Fruit fly (Drosophila melanogaster) whole organism, embryonic: ENCODE measurements around the gene CG9628.
A peak's percentile ranks its signal among the peaks of the same experiment; 100 is the strongest.

Experiments
- Blimp-1 ChIP-seq: fragments of 200-800 bp; sonication (Bioruptor generic); optimal IDR thresholded peaks from 3 replicates; lab custom pipeline; 2018; ENCODE audit warnings: missing biosample characterization, missing genetic modification characterization, mild to moderate bottlenecking, moderate library complexity, missing genetic modification reagents
- CG10147 ChIP-seq: fragments of 200-800 bp; sonication (Bioruptor generic); optimal IDR thresholded peaks from 2 replicates; lab custom pipeline; 2019; ENCODE audit warnings: missing biosample characterization, mild to moderate bottlenecking, missing genetic modification characterization, moderate library complexity
- CG10959 ChIP-seq: fragments of 200-800 bp; sonication (Bioruptor generic); IDR thresholded peaks from 2 replicates; pipeline ENCODE4 v1.3.6; 2022; ENCODE audit warnings: missing biosample characterization, missing genetic modification characterization
- CG1233 ChIP-seq: fragments of 200-800 bp; sonication (Bioruptor generic); optimal IDR thresholded peaks from 4 replicates; lab custom pipeline; 2018; ENCODE audit warnings: missing biosample characterization, mild to moderate bottlenecking, missing genetic modification characterization
- CG13296 ChIP-seq: fragments of 200-800 bp; sonication (Bioruptor generic); optimal IDR thresholded peaks from 3 replicates; lab custom pipeline; 2018; ENCODE audit warnings: missing biosample characterization, mild to moderate bottlenecking, missing genetic modification characterization
- CG17328 ChIP-seq: fragments of 200-800 bp; sonication (Bioruptor generic); IDR thresholded peaks from 2 replicates; pipeline ENCODE4 v1.3.6; 2022; ENCODE audit warnings: missing biosample characterization, missing genetic modification characterization
- CG31365 ChIP-seq: fragments of 200-800 bp; sonication (Bioruptor generic); optimal IDR thresholded peaks from 2 replicates; lab custom pipeline; 2018; ENCODE audit warnings: missing biosample characterization, mild to moderate bottlenecking, missing genetic modification characterization
- CG31441 ChIP-seq: fragments of 200-800 bp; sonication (Bioruptor generic); IDR thresholded peaks from 2 replicates; pipeline ENCODE4 v1.3.6; 2022; ENCODE audit warnings: missing biosample characterization, missing genetic modification characterization
- CG4328 ChIP-seq: fragments of 200-800 bp; sonication (Bioruptor generic); optimal IDR thresholded peaks from 3 replicates; lab custom pipeline; 2017; ENCODE audit warnings: missing biosample characterization, missing genetic modification reagents, missing genetic modification characterization
- CG4707 ChIP-seq: fragments of 200-800 bp; sonication (Bioruptor generic); optimal IDR thresholded peaks from 2 replicates; lab custom pipeline; 2018; ENCODE audit warnings: missing biosample characterization, mild to moderate bottlenecking, missing genetic modification characterization, moderate library complexity
- CG7839 ChIP-seq: fragments of 200-800 bp; sonication (Bioruptor generic); optimal IDR thresholded peaks from 3 replicates; lab custom pipeline; 2018; ENCODE audit warnings: missing biosample characterization, mild to moderate bottlenecking, missing genetic modification characterization, moderate library complexity
- CG8359 ChIP-seq: fragments of 200-800 bp; sonication (Bioruptor generic); optimal IDR thresholded peaks from 2 replicates; lab custom pipeline; 2017; ENCODE audit warnings: missing biosample characterization, mild to moderate bottlenecking, missing genetic modification characterization, borderline replicate concordance
- CG9727 ChIP-seq: fragments of 200-800 bp; sonication (Bioruptor generic); optimal IDR thresholded peaks from 3 replicates; lab custom pipeline; 2017; ENCODE audit warnings: missing biosample characterization, mild to moderate bottlenecking, missing genetic modification characterization
- CG9797 ChIP-seq: fragments of 200-800 bp; sonication (Bioruptor generic); optimal IDR thresholded peaks from 3 replicates; lab custom pipeline; 2018; ENCODE audit warnings: missing biosample characterization, mild to moderate bottlenecking, missing genetic modification characterization
- CG9876 ChIP-seq: fragments of 200-800 bp; sonication (Bioruptor generic); optimal IDR thresholded peaks from 2 replicates; lab custom pipeline; 2016; ENCODE audit warnings: missing biosample characterization, missing genetic modification characterization
- Dip2 ChIP-seq: fragments of 200-800 bp; sonication (Bioruptor generic); IDR thresholded peaks from 2 replicates; pipeline ENCODE4 v1.3.6; 2022; ENCODE audit warnings: missing biosample characterization, missing genetic modification characterization
- Dip3 ChIP-seq: fragments of 200-800 bp; sonication (Bioruptor generic); optimal IDR thresholded peaks from 3 replicates; lab custom pipeline; 2016; ENCODE audit warnings: missing biosample characterization, missing genetic modification characterization
- Dp ChIP-seq: fragments of 200-800 bp; sonication (Bioruptor generic); optimal IDR thresholded peaks from 2 replicates; lab custom pipeline; 2018; ENCODE audit warnings: missing biosample characterization, mild to moderate bottlenecking, missing genetic modification characterization, moderate library complexity
- Gsc ChIP-seq: fragments of 200-800 bp; sonication (Bioruptor generic); IDR thresholded peaks from 2 replicates; pipeline ENCODE4 v1.3.6; 2022; ENCODE audit warnings: missing biosample characterization, missing genetic modification characterization
- H15 ChIP-seq: fragments of 200-800 bp; sonication (Bioruptor generic); IDR thresholded peaks from 3 replicates; pipeline ENCODE4 v1.3.6; 2022; ENCODE audit warnings: missing biosample characterization, missing genetic modification characterization
- H2.0 ChIP-seq: fragments of 200-800 bp; sonication (Bioruptor generic); IDR thresholded peaks from 2 replicates; pipeline ENCODE4 v1.3.6; 2022; ENCODE audit warnings: missing biosample characterization, missing genetic modification characterization
- Hr39 ChIP-seq: fragments of >200 bp; optimal IDR thresholded peaks from 2 replicates; lab custom pipeline; 2017
- Neu2 ChIP-seq: fragments of 200-800 bp; sonication (Bioruptor generic); optimal IDR thresholded peaks from 3 replicates; lab custom pipeline; 2016; ENCODE audit warnings: missing biosample characterization, missing genetic modification characterization, borderline replicate concordance
- Rx ChIP-seq: fragments of 200-800 bp; sonication (Bioruptor generic); IDR thresholded peaks from 2 replicates; pipeline ENCODE4 v1.3.6; 2022; ENCODE audit warnings: missing biosample characterization, missing genetic modification characterization
- Side ChIP-seq: fragments of 200-800 bp; sonication (Bioruptor generic); optimal IDR thresholded peaks from 2 replicates; lab custom pipeline; 2016; ENCODE audit warnings: missing biosample characterization, missing genetic modification characterization
- Sox102F ChIP-seq: fragments of 200-800 bp; sonication (Bioruptor generic); optimal IDR thresholded peaks from 2 replicates; lab custom pipeline; 2018; ENCODE audit warnings: missing biosample characterization, mild to moderate bottlenecking, missing genetic modification characterization, moderate library complexity
- Vsx1 ChIP-seq: fragments of 200-800 bp; sonication (Bioruptor generic); optimal IDR thresholded peaks from 2 replicates; lab custom pipeline; 2017; ENCODE audit warnings: missing biosample characterization, mild to moderate bottlenecking, missing genetic modification characterization, missing genetic modification reagents
- ase ChIP-seq: fragments of 200-800 bp; sonication (Bioruptor generic); IDR thresholded peaks from 3 replicates; pipeline ENCODE4 v1.3.6; 2022; ENCODE audit warnings: missing biosample characterization, missing genetic modification characterization
- bsh ChIP-seq, 2 experiments: fragments of 200-800 bp; sonication (Bioruptor generic); optimal IDR thresholded peaks; 2 replicates each; lab custom pipeline; 2017 to 2018; ENCODE audit warnings: mild to moderate bottlenecking in 2 of 2, missing biosample characterization in 2 of 2, missing genetic modification characterization in 2 of 2, moderate library complexity in 1 of 2
- cg ChIP-seq: fragments of 200-800 bp; sonication (Bioruptor generic); optimal IDR thresholded peaks from 3 replicates; lab custom pipeline; 2019; ENCODE audit warnings: missing biosample characterization, mild to moderate bottlenecking, missing genetic modification characterization, moderate library complexity
- ci ChIP-seq: fragments of 200-800 bp; sonication (Bioruptor generic); IDR thresholded peaks from 3 replicates; pipeline ENCODE4 v1.3.6; 2022; ENCODE audit warnings: missing biosample characterization, missing genetic modification characterization
- dysf ChIP-seq: fragments of 200-800 bp; sonication (Bioruptor generic); IDR thresholded peaks from 3 replicates; pipeline ENCODE4 v1.3.6; 2022; ENCODE audit warnings: missing biosample characterization, missing genetic modification characterization
- gce ChIP-seq: fragments of 200-800 bp; sonication (Bioruptor generic); IDR thresholded peaks from 3 replicates; pipeline ENCODE4 v1.3.6; 2022; ENCODE audit warnings: missing biosample characterization, missing genetic modification characterization
- gem ChIP-seq: fragments of 200-800 bp; sonication (Bioruptor generic); optimal IDR thresholded peaks from 2 replicates; lab custom pipeline; 2019; ENCODE audit warnings: missing biosample characterization, mild to moderate bottlenecking, missing genetic modification characterization, moderate library complexity
- jigr1 ChIP-seq: fragments of 200-800 bp; sonication (Bioruptor generic); IDR thresholded peaks from 3 replicates; pipeline ENCODE4 v1.3.6; 2022; ENCODE audit warnings: missing biosample characterization, missing genetic modification characterization
- kah ChIP-seq: fragments of 200-800 bp; sonication (Bioruptor generic); optimal IDR thresholded peaks from 2 replicates; lab custom pipeline; 2018; ENCODE audit warnings: missing biosample characterization, mild to moderate bottlenecking, missing genetic modification characterization
- kni ChIP-seq: fragments of 200-800 bp; sonication (Bioruptor generic); optimal IDR thresholded peaks from 3 replicates; lab custom pipeline; 2017; ENCODE audit warnings: mild to moderate bottlenecking, missing biosample characterization, missing genetic modification reagents, missing genetic modification characterization
- p53 ChIP-seq: fragments of 200-800 bp; sonication (Bioruptor generic); optimal IDR thresholded peaks from 2 replicates; lab custom pipeline; 2016; ENCODE audit warnings: missing biosample characterization, missing genetic modification characterization
- phol ChIP-seq: fragments of 200-800 bp; sonication (Bioruptor generic); optimal IDR thresholded peaks from 3 replicates; lab custom pipeline; 2018; ENCODE audit warnings: missing biosample characterization, mild to moderate bottlenecking, missing genetic modification characterization, moderate library complexity
- pros ChIP-seq: fragments of 200-800 bp; sonication (Bioruptor generic); optimal IDR thresholded peaks from 3 replicates; lab custom pipeline; 2019; ENCODE audit warnings: missing biosample characterization, mild to moderate bottlenecking, missing genetic modification characterization, moderate library complexity
- sens ChIP-seq: fragments of 200-800 bp; sonication (Bioruptor generic); peaks from one replicate; lab custom pipeline; 2016; ENCODE audit warnings: missing biosample characterization, missing genetic modification characterization
- sim ChIP-seq: fragments of 200-800 bp; sonication (Bioruptor generic); IDR thresholded peaks from 2 replicates; pipeline ENCODE4 v1.3.6; 2022; ENCODE audit warnings: missing biosample characterization, missing genetic modification characterization
- slou ChIP-seq: fragments of 200-800 bp; sonication (Bioruptor generic); optimal IDR thresholded peaks from 3 replicates; lab custom pipeline; 2016; ENCODE audit warnings: missing biosample characterization, missing genetic modification characterization
- sug ChIP-seq: fragments of 200-800 bp; optimal IDR thresholded peaks from 2 replicates; lab custom pipeline; 2019; ENCODE audit warnings: missing biosample characterization, mild to moderate bottlenecking, missing genetic modification characterization, moderate library complexity
- tio ChIP-seq: fragments of 200-800 bp; sonication (Bioruptor generic); optimal IDR thresholded peaks from 2 replicates; lab custom pipeline; 2017; ENCODE audit warnings: missing biosample characterization, missing genetic modification characterization, inconsistent platforms
- trem ChIP-seq: fragments of 200-800 bp; optimal IDR thresholded peaks from 3 replicates; lab custom pipeline; 2019; ENCODE audit warnings: missing biosample characterization, mild to moderate bottlenecking, missing genetic modification characterization, moderate library complexity
- trh ChIP-seq: fragments of 200-800 bp; sonication (Bioruptor generic); optimal IDR thresholded peaks from 2 replicates; lab custom pipeline; 2016; ENCODE audit warnings: missing biosample characterization, missing genetic modification characterization
- unpg ChIP-seq: fragments of 200-800 bp; sonication (Bioruptor generic); optimal IDR thresholded peaks from 3 replicates; lab custom pipeline; 2018; ENCODE audit warnings: missing biosample characterization, mild to moderate bottlenecking, missing genetic modification characterization, moderate library complexity
- zfh1 ChIP-seq: fragments of 200-800 bp; sonication (Bioruptor generic); IDR thresholded peaks from 3 replicates; pipeline ENCODE4 v1.3.6; 2022; ENCODE audit warnings: missing biosample characterization, missing genetic modification characterization

The CG9628 gene

DNA sequence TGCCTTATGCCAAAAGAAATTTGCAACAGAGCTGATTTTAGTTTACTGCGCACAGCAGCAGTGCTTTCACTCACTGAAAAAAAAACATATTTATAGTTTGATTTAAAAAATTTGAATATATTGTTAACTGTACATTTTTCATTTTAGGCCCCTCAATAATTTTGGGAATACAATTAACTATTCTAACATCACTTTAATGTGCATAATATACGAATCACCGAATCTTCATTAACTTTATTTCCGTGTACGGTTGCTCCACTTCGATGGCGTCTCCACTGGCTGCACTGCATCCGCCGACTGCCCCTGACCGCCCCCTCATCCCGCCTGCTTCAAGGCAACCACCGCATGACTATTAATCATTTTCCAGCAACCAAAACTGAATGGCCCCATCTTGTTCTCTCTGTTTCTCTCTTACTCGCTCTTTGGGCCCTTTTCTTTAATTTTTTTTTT, 14.2 kb downstream of the CG9628 start (continued):
- TF ChIP-seq Blimp-1 (peak; percentile 28), gem (tag; lab: Kevin White, UChicago) (peak; percentile 29), CG31441 (0 out of 2 replicates have a peak, but pooled peaks have one; percentile 25), phol (tag; lab: Kevin White, UChicago) (peak; percentile 17), Sox102F (peak; percentile 20), dysf (GFP tag; lab: Robert Waterston, UW) (peak; percentile 39; the same call in 1 of the 3 replicates), CG7839 (peak; percentile 6), kah (no peak), Neu2 (no peak), sens (GFP tag; lab: Kevin White, UChicago) (peak; percentile 70), ci (GFP tag; lab: Robert Waterston, UW) (0 out of 3 replicates have a peak, but pooled peaks have one; percentile 15)

DNA sequence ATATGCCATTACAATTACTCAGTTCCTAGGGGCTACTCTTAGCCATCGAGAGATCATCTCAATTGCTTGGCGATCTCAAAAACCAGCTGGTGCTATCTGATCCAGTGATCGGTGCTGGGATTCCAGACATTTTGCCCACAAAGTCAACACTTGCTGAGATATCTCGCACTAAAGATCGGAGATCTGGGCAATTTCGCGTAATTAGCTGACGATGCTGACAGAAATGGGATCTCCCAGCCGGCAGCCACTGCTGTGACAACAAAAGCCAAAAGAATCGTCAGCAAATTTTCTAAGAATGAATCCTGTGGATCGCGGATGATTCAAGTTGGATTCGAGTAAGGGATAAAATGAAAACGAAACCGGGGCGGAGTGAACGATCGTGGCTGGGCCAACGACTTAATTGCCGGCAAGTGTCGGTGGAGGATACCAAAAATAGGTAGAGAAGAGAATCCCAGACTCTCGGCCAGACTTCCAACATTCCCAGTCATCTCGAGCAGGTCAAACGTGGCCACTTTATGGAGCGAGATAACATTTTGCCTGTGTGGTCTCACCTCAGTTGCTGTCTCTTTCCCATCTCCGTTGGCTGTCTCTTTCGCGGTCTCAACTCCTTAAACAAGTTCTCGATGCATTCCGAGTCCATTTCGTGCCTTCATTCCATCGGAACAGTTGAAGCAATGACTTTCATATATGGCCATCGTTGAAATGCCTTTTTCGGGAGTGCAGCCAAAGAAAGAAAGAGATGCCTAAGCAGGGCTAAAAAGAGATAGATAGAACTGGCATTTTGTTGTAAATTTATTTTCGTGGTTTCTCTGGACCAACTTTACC, 15.3 kb downstream of the CG9628 start:
- peak; percentile 3 for TF ChIP-seq pros
- no peak for TF ChIP-seq slou (GFP tag; lab: Kevin White, UChicago)
- TF ChIP-seq Blimp-1 = no peak
- TF ChIP-seq CG1233 (GFP tag; lab: Kevin White, UChicago) = no peak
- TF ChIP-seq p53 (GFP tag; lab: Kevin White, UChicago) = no peak
- no peak for TF ChIP-seq trh
- TF ChIP-seq ase (GFP tag; lab: Robert Waterston, UW) = no peak
- no peak for TF ChIP-seq Hr39 (lab: Kevin White, UChicago)
- no peak for TF ChIP-seq CG4328
- TF ChIP-seq Dp (GFP tag; lab: Kevin White, UChicago) = no peak
- TF ChIP-seq CG4707 (GFP tag; lab: Kevin White, UChicago) = no peak
- no peak for TF ChIP-seq CG8359
- 0 out of 3 replicates have a peak, but pooled peaks have one; percentile 6 for TF ChIP-seq gce (GFP tag; lab: Robert Waterston, UW)
- no peak for TF ChIP-seq CG31365 (tag; lab: Kevin White, UChicago)
- TF ChIP-seq CG10147 (GFP tag; lab: Kevin White, UChicago) = no peak
- no peak for TF ChIP-seq CG13296
- no peak for TF ChIP-seq Rx (GFP tag; lab: Robert Waterston, UW)
- TF ChIP-seq Vsx1 = no peak
- no peak for TF ChIP-seq sim
- no peak for TF ChIP-seq Gsc (GFP tag; lab: Robert Waterston, UW)
- TF ChIP-seq CG17328 (GFP tag; lab: Robert Waterston, UW) = no peak
- TF ChIP-seq CG10959 (GFP tag; lab: Robert Waterston, UW) = no peak
- TF ChIP-seq unpg = no peak
- TF ChIP-seq trem (tag; lab: Kevin White, UChicago) = no peak
- peak; percentile 75 for TF ChIP-seq kni
- TF ChIP-seq CG9797 = no peak
- no peak for TF ChIP-seq sug
- TF ChIP-seq zfh1 (GFP tag; lab: Robert Waterston, UW) = peak; percentile 21; the same call in 1 of the 3 replicates
- TF ChIP-seq cg = no peak
- no peak for TF ChIP-seq H2.0
- TF ChIP-seq Dip3 (GFP tag; lab: Kevin White, UChicago) = no peak
- no peak for TF ChIP-seq Side
- TF ChIP-seq tio (GFP tag; lab: Kevin White, UChicago) = no peak
- TF ChIP-seq CG9876 (GFP tag; lab: Kevin White, UChicago) = no peak
- no peak for TF ChIP-seq bsh (GFP tag; optimal IDR thresholded peaks at IDR 0.05; lab: Kevin White, UChicago)
- TF ChIP-seq H15 (GFP tag; lab: Robert Waterston, UW) = no peak
- no peak for TF ChIP-seq CG9727 (GFP tag; lab: Kevin White, UChicago)
- TF ChIP-seq jigr1 (GFP tag; lab: Robert Waterston, UW) = no peak
- no peak for TF ChIP-seq Dip2 (GFP tag; lab: Robert Waterston, UW)
